Fruit fly (Drosophila melanogaster): ENCODE measurements around the gene Hmu.

Gene Hmu

DNA sequence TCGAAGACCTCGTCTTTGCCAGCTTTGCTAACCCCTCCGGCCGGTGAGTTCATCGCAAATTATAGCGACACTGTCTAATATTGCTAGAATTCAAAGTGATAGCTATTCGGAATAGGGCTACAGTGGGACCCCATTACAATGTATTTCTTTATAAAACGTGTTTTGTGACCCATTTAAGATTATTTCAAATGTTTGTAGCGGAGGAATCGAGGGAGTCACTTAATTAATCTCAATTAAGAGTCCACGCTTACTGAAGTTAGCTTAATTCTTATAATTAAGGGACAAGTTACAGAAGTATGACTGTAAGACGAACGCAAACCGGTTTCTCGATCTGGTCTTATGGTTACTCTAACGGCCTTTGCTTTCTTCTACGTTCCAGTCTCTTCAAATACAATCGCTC lies 1.1 kb downstream of the Hmu start (continued):
- TF ChIP-seq CG15011 (GFP tag; optimal IDR thresholded peaks at IDR 0.05) (no peak), Scr (GFP tag; IDR thresholded peaks at IDR 0.05; ENCODE audit: partially characterized antibody) (no peak), fu2 (GFP tag; optimal IDR thresholded peaks at IDR 0.05) (no peak), Atf6 (GFP tag; IDR thresholded peaks at IDR 0.05) (0 out of 2 replicates have a peak, but pooled peaks have one; percentile 24), pzg (GFP tag; optimal IDR thresholded peaks at IDR 0.05) (no peak), eve (GFP tag; optimal IDR thresholded peaks at IDR 0.05) (no peak), CG31441 (GFP tag; IDR thresholded peaks at IDR 0.05) (peak; percentile 22; the same call in 1 of the 2 replicates), CG12155 (GFP tag; optimal IDR thresholded peaks at IDR 0.05) (no peak), CG7745 (tag; optimal IDR thresholded peaks at IDR 0.05) (no peak), CG17802 (tag; optimal IDR thresholded peaks at IDR 0.05) (no peak), Ada2b (GFP tag; IDR thresholded peaks at IDR 0.05) (0 out of 2 replicates have a peak, but pooled peaks have one; percentile 12), hth (optimal IDR thresholded peaks at IDR 0.05) (no peak), Hr78 (GFP tag; optimal IDR thresholded peaks at IDR 0.05) (no peak), CG4282 (GFP tag; optimal IDR thresholded peaks at IDR 0.05) (no peak), CG4617 (GFP tag; optimal IDR thresholded peaks at IDR 0.05; ENCODE audit: borderline replicate concordance) (no peak), CG32532 (GFP tag; IDR thresholded peaks at IDR 0.05) (peak; percentile 80), toy (GFP tag; IDR thresholded peaks at IDR 0.05) (no peak), wor (GFP tag; IDR thresholded peaks at IDR 0.05) (no peak), zen2 (GFP tag; IDR thresholded peaks at IDR 0.05; ENCODE audit: partially characterized antibody) (no peak), Hey (tag; optimal IDR thresholded peaks at IDR 0.05) (no peak), CG1647 (GFP tag; optimal IDR thresholded peaks at IDR 0.05) (no peak), lbe (GFP tag; optimal IDR thresholded peaks at IDR 0.05) (no peak), CG15696 (tag; optimal IDR thresholded peaks at IDR 0.05) (peak; percentile 51), Sry-δ (GFP tag; optimal IDR thresholded peaks at IDR 0.05) (no peak), CG11085 (GFP tag; IDR thresholded peaks at IDR 0.05) (no peak), CG12104 (GFP tag; optimal IDR thresholded peaks at IDR 0.05) (no peak), CG3065 (GFP tag; optimal IDR thresholded peaks at IDR 0.05) (no peak), unc-4 (GFP tag; IDR thresholded peaks at IDR 0.05; ENCODE audit: partially characterized antibody) (no peak), Elba2 (GFP tag; optimal IDR thresholded peaks at IDR 0.05) (no peak), da (GFP tag; optimal IDR thresholded peaks at IDR 0.05) (no peak), CG17912 (GFP tag; optimal IDR thresholded peaks at IDR 0.05) (no peak), MBD-R2 (GFP tag; IDR thresholded peaks at IDR 0.05) (peak; percentile 34; the same call in 1 of the 2 replicates), Trl (optimal IDR thresholded peaks at IDR 0.05) (no peak), Trl (GFP tag; optimal IDR thresholded peaks at IDR 0.05) (no peak), CG11093 (GFP tag; IDR thresholded peaks at IDR 0.05) (no peak), CG11695 (GFP tag; IDR thresholded peaks at IDR 0.05) (0 out of 3 replicates have a peak, but pooled peaks have one; percentile 27), CG6254 (GFP tag; optimal IDR thresholded peaks at IDR 0.05) (no peak), nom (GFP tag; optimal IDR thresholded peaks at IDR 0.05) (no peak), Hr39 (optimal IDR thresholded peaks at IDR 0.05) (no peak), disco-r (GFP tag; optimal IDR thresholded peaks at IDR 0.05) (no peak), sim (GFP tag; IDR thresholded peaks at IDR 0.05) (no peak), pum (GFP tag; optimal IDR thresholded peaks at IDR 0.05) (no peak), caup (GFP tag; optimal IDR thresholded peaks at IDR 0.05; ENCODE audit: severe bottlenecking) (no peak), CG33557 (GFP tag; optimal IDR thresholded peaks at IDR 0.05) (peak; percentile 8), HLH54F (GFP tag; optimal IDR thresholded peaks at IDR 0.05) (peak; percentile 11), sc (optimal IDR thresholded peaks at IDR 0.05) (no peak), sc (GFP tag; optimal IDR thresholded peaks at IDR 0.05) (no peak), trem (tag; optimal IDR thresholded peaks at IDR 0.05) (no peak), ato (GFP tag; IDR thresholded peaks at IDR 0.05; ENCODE audit: partially characterized antibody) (no peak), CG4360 (GFP tag; IDR thresholded peaks at IDR 0.05) (no peak), Atf-2 (GFP tag; optimal IDR thresholded peaks at IDR 0.05) (no peak), stc (GFP tag; IDR thresholded peaks at IDR 0.05) (no peak), Hsf (GFP tag; optimal IDR thresholded peaks at IDR 0.05) (peak; percentile 56)

Data from whole organism, embryonic.